Worm (Caenorhabditis elegans): ENCODE results near the gene gem-4.
A peak's percentile ranks its signal among the peaks of the same experiment; 100 is the strongest.

Gene gem-4

DNA sequence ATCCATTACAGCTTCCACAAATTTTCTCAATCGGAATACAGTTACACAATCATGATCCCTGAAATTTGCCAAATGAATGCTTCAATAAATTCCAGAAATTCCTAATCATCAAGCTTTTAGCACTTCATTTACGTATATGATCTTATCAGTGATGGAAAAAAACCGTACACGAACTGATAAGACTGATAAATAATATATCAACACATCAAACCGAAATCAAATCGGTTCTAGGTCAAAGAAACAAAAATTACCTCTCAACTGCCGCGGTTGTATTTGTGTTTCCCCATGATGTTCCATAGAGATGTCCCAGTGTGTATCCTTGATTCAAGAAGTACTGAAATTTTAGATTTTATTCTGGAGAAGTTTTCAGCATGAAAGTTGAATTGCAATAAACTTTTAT lies 25.6 kb downstream of the gem-4 start:
- TF ChIP-seq egl-27 (tag; optimal IDR thresholded peaks at IDR 0.05) (no peak), pqm-1 (tag; optimal IDR thresholded peaks at IDR 0.05) (peak; percentile 43), fkh-2 (tag; optimal IDR thresholded peaks at IDR 0.05) (no peak), nfya-1 (tag; optimal IDR thresholded peaks at IDR 0.05; ENCODE audit: insufficient read depth) (no peak), ceh-28 (tag; optimal IDR thresholded peaks at IDR 0.05) (no peak), nhr-77 (tag; optimal IDR thresholded peaks at IDR 0.05) (no peak), ztf-4 (tag; optimal IDR thresholded peaks at IDR 0.05) (no peak), aly-2 (tag; optimal IDR thresholded peaks at IDR 0.05) (no peak), elt-2 (tag; optimal IDR thresholded peaks at IDR 0.05) (peak; percentile 91), pha-4 (tag; optimal IDR thresholded peaks at IDR 0.05) (peak; percentile 7)

DNA sequence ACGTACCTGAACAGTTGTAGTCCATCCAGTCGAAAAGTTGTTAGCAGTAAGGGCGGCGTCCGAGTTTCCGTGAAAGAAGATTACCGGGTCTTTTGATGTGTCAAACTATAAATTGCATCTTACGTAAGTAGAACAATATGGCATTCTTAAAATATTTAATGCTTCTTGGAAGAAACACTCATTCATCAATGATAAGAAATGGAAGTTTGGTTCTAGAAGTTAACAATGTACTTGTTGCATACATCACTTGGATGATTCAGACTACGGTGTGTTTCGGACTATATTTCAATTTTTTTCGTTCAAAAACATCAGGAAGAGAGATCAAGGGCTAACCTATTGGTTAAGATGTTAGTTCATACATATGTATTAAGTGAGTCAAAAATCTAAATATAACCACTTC lies 26.7 kb downstream of the gem-4 start:
- TF ChIP-seq ceh-9 (tag; optimal IDR thresholded peaks at IDR 0.05) (no peak), snpc-4 (tag; optimal IDR thresholded peaks at IDR 0.05) (no peak), nhr-76 (tag; optimal IDR thresholded peaks at IDR 0.05) (no peak), lin-39 (tag; optimal IDR thresholded peaks at IDR 0.05) (no peak)

DNA sequence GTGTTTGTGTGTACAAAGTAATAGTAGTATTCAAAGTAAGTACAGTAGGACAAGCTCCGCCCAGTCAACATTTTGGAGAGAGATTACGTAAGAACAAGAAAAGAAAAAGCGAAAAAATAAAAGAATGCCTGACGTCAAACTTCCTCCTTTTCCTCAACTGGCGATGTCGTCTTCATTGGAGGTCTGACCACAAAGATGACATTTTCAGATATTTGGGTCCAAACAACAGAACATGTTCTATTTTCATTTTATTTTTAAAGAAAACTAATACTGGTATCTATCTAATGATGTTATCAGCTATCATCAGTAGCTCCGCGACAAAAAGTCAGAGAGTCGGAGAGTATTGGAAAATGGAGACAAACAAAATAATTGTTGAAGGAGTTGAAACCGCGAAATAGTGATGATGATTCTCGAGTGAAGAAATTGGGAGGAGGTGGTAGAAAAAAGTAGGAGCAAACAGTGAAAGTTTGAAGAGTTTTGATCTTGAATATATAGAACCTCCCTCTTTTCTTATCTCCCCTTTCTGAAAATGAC lies 28.3 kb downstream of the gem-4 start, which contains the start of gene lips-5:
lips-5 (minus strand) TSS at position 51 of the 534 bp plus-strand sequence.
- TF ChIP-seq lsy-12 (tag; optimal IDR thresholded peaks at IDR 0.05): no peak
- TF ChIP-seq elt-2 (tag; optimal IDR thresholded peaks at IDR 0.05): peak; percentile 56
- TF ChIP-seq lin-15B (tag; optimal IDR thresholded peaks at IDR 0.05): no peak
- TF ChIP-seq nhr-25 (tag; optimal IDR thresholded peaks at IDR 0.05): no peak

DNA sequence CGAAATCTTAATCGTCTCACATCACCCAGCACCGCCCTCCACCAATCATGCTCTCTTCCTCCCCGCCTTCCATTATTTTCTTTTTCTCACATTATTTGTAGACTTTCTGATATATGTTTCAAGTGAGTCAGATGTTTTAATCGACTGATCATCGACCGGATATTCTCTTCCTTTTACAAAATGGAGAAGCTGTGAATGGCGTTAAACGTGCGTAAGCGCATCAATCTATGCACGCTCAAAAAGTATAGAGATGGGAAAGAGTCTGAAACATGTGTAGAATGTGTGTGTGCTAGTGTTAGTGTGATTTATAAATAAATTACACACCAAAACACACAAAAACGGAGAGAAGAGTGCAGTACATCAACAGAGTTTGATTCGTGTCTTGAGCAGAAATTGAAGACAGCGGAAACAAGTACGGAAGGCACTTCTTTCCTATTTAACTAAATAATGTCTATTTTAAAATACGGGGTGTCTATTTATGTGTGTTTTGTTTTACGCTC lies 31.6 kb downstream of the gem-4 start:
- TF ChIP-seq daf-12 (tag; optimal IDR thresholded peaks at IDR 0.05) (no peak), nhr-12 (tag; optimal IDR thresholded peaks at IDR 0.05) (no peak), egl-27 (tag; optimal IDR thresholded peaks at IDR 0.05) (no peak), ceh-28 (tag; optimal IDR thresholded peaks at IDR 0.05) (no peak), nhr-23 (tag; optimal IDR thresholded peaks at IDR 0.05) (no peak), ztf-4 (tag; optimal IDR thresholded peaks at IDR 0.05) (no peak), nhr-67 (tag; optimal IDR thresholded peaks at IDR 0.05) (no peak), elt-1 (tag; optimal IDR thresholded peaks at IDR 0.05) (no peak), nhr-11 (tag; optimal IDR thresholded peaks at IDR 0.05) (no peak), aly-2 (tag; optimal IDR thresholded peaks at IDR 0.05) (no peak), nhr-237 (tag; optimal IDR thresholded peaks at IDR 0.05) (no peak), nhr-25 (tag; optimal IDR thresholded peaks at IDR 0.05) (no peak), nhr-77 (tag; optimal IDR thresholded peaks at IDR 0.05) (no peak)

DNA sequence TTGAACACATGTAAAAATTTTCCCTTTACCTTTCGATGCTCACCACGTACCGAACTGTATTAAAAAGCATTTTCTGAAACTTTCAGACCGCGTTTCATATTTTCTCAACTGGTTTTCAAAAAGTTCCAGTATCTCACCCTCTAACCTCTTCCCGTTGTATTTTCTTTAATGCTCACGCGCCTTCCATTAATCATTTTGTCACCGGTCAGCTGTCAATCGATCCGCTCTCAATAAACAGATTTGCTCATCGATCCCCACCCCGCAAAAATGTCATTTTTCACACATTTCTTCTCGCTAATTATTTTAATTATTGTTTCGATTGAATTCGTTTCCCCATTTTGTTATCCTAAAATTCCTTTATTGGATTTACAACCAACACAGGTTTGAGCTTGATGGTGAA lies 33.6 kb downstream of the gem-4 start, which contains the start of gene lpr-2:
lpr-2 (plus strand) TSS at position 189 of the 400 bp plus-strand sequence.
- TF ChIP-seq sea-2 (GFP tag; optimal IDR thresholded peaks at IDR 0.05) (no peak), elt-1 (tag; optimal IDR thresholded peaks at IDR 0.05) (no peak), lin-15B (tag; optimal IDR thresholded peaks at IDR 0.05) (no peak), pqm-1 (tag; optimal IDR thresholded peaks at IDR 0.05) (no peak), ceh-9 (tag; optimal IDR thresholded peaks at IDR 0.05) (no peak), unc-39 (tag; optimal IDR thresholded peaks at IDR 0.05) (no peak), nfya-1 (tag; optimal IDR thresholded peaks at IDR 0.05; ENCODE audit: insufficient read depth) (no peak), lsy-12 (tag; optimal IDR thresholded peaks at IDR 0.05) (no peak), elt-2 (tag; optimal IDR thresholded peaks at IDR 0.05) (no peak), eor-1 (tag; optimal IDR thresholded peaks at IDR 0.05) (no peak), nhr-25 (tag; optimal IDR thresholded peaks at IDR 0.05) (no peak), nhr-67 (tag; optimal IDR thresholded peaks at IDR 0.05) (no peak), lin-39 (tag; optimal IDR thresholded peaks at IDR 0.05) (no peak), nhr-237 (tag; optimal IDR thresholded peaks at IDR 0.05) (no peak), nhr-28 (tag; optimal IDR thresholded peaks at IDR 0.05) (no peak), nhr-76 (tag; optimal IDR thresholded peaks at IDR 0.05) (no peak), egl-27 (tag; optimal IDR thresholded peaks at IDR 0.05) (no peak), zag-1 (tag; optimal IDR thresholded peaks at IDR 0.05) (no peak), unc-62 (GFP tag; optimal IDR thresholded peaks at IDR 0.05) (no peak), ztf-11 (tag; optimal IDR thresholded peaks at IDR 0.05) (no peak)

DNA sequence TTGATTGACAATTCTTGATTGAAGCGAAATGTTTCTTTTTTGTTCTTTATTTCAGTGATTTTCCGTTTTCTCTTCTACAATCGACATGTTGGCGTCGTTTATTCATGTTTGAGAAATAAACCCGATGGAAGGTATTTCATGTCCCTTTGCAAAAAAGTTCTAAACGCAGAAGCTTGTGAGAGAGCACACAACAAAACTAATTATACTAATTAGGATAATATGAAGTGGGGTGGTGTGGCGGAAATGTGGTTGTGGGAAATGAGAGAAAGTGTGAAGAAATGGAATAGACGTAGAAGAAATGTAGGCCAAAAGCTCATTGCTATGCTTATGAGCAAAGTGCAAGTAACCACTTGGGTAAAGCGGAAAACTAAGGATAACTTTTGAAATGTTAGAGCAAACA lies 37.4 kb downstream of the gem-4 start:
- no peak for TF ChIP-seq ceh-28 (tag; optimal IDR thresholded peaks at IDR 0.05)
- TF ChIP-seq R02D3.7 (tag; optimal IDR thresholded peaks at IDR 0.05): no peak
- TF ChIP-seq unc-62 (GFP tag; optimal IDR thresholded peaks at IDR 0.05): no peak
- TF ChIP-seq mdl-1 (tag; optimal IDR thresholded peaks at IDR 0.05): no peak
- TF ChIP-seq tbx-2 (tag; optimal IDR thresholded peaks at IDR 0.05): no peak
- no peak for TF ChIP-seq jun-1 (tag; optimal IDR thresholded peaks at IDR 0.05)
- TF ChIP-seq eor-1 (tag; optimal IDR thresholded peaks at IDR 0.05): no peak
- no peak for TF ChIP-seq ZK546.5 (tag; optimal IDR thresholded peaks at IDR 0.05)
- no peak for TF ChIP-seq hmg-11 (tag; optimal IDR thresholded peaks at IDR 0.05)
- TF ChIP-seq fkh-2 (tag; optimal IDR thresholded peaks at IDR 0.05): no peak
- no peak for TF ChIP-seq nhr-25 (tag; optimal IDR thresholded peaks at IDR 0.05)
- no peak for TF ChIP-seq unc-39 (tag; optimal IDR thresholded peaks at IDR 0.05)
- TF ChIP-seq nhr-77 (tag; optimal IDR thresholded peaks at IDR 0.05): no peak
- no peak for TF ChIP-seq pqm-1 (tag; optimal IDR thresholded peaks at IDR 0.05)
- TF ChIP-seq skn-1 (tag; optimal IDR thresholded peaks at IDR 0.05): no peak
- TF ChIP-seq pha-4 (tag; optimal IDR thresholded peaks at IDR 0.05): no peak
- TF ChIP-seq nhr-28 (tag; optimal IDR thresholded peaks at IDR 0.05): no peak

Measured in whole organism, L3 larva.